Worm (Caenorhabditis elegans): ENCODE measurements around the gene T10B5.10.
"Not testable (repeated sequence)": the region's sequence is repeated elsewhere in the genome, so short reads cannot be mapped to it uniquely, and the experiment has no call there.

ce11 chrV:1814784-1815183 lies 41.3 kb downstream of the T10B5.10 start, which contains the start of gene Y46H3A.5:
- not testable (repeated sequence) for TF ChIP-seq fos-1, nhr-237, fkh-2, egl-27 (tag; optimal IDR thresholded peaks at IDR 0.05)
